Worm (Caenorhabditis elegans) whole organism, L2 larva: Measurements from ENCODE around the gene pro-1.

ENCODE experiments used
- C34F6.9 ChIP-seq: fragments of 150-350 bp; optimal IDR thresholded peaks from 2 replicates; lab custom pipeline; 2014; ENCODE audit warnings: missing biosample characterization, missing genetic modification characterization
- F13H6.1 ChIP-seq: sonication (generic microtip); optimal IDR thresholded peaks from 2 replicates; lab custom pipeline; 2016; ENCODE audit warnings: missing genetic modification characterization, missing compliant biosample characterization
- R02D3.7 ChIP-seq: fragments of 150-350 bp; optimal IDR thresholded peaks from 2 replicates; lab custom pipeline; 2014; ENCODE audit warnings: missing biosample characterization, missing genetic modification characterization
- Y55F3AM.14 ChIP-seq: fragments of 200-800 bp; sonication (Bioruptor generic); optimal IDR thresholded peaks from 2 replicates; lab custom pipeline; 2018; ENCODE audit warnings: mild to moderate bottlenecking, missing genetic modification characterization, missing compliant biosample characterization
- ama-1 ChIP-seq: fragments of 150-350 bp; optimal IDR thresholded peaks from 2 replicates; lab custom pipeline; 2018; ENCODE audit warnings: inconsistent platforms
- blmp-1 ChIP-seq: sonication (generic microtip); optimal IDR thresholded peaks from 2 replicates; lab custom pipeline; 2017; ENCODE audit warnings: missing genetic modification characterization, mild to moderate bottlenecking, missing compliant biosample characterization, antibody characterized with exemption, moderate library complexity; ENCODE audit not compliant: insufficient read depth
- ceh-16 ChIP-seq: fragments of 150-350 bp; optimal IDR thresholded peaks from 2 replicates; lab custom pipeline; 2014; ENCODE audit warnings: missing biosample characterization, missing genetic modification characterization
- crh-2 ChIP-seq: sonication (generic microtip); optimal IDR thresholded peaks from 2 replicates; lab custom pipeline; 2017; ENCODE audit warnings: missing biosample characterization, missing genetic modification characterization
- dmd-4 ChIP-seq: sonication (generic microtip); optimal IDR thresholded peaks from 2 replicates; lab custom pipeline; 2017; ENCODE audit warnings: missing biosample characterization, missing genetic modification characterization
- elt-1 ChIP-seq: fragments of 150-350 bp; optimal IDR thresholded peaks from 2 replicates; lab custom pipeline; 2014; ENCODE audit warnings: missing biosample characterization, missing genetic modification characterization
- elt-3 ChIP-seq: sonication (generic microtip); optimal IDR thresholded peaks from 2 replicates; lab custom pipeline; 2017; ENCODE audit warnings: missing biosample characterization, missing genetic modification characterization
- fos-1 ChIP-seq: fragments of 150-350 bp; optimal IDR thresholded peaks from 2 replicates; lab custom pipeline; 2014; ENCODE audit warnings: missing biosample characterization, missing genetic modification characterization
- gmeb-1 ChIP-seq: fragments of 150-350 bp; optimal IDR thresholded peaks from 2 replicates; lab custom pipeline; 2014; ENCODE audit warnings: missing biosample characterization, missing genetic modification characterization
- lin-11 ChIP-seq: fragments of 150-350 bp; sonication (generic microtip); optimal IDR thresholded peaks from 2 replicates; lab custom pipeline; 2014; ENCODE audit warnings: missing biosample characterization, missing genetic modification characterization, inconsistent platforms, mixed read lengths
- lin-13 ChIP-seq: fragments of 150-350 bp; optimal IDR thresholded peaks from 2 replicates; lab custom pipeline; 2014; ENCODE audit warnings: missing biosample characterization, missing genetic modification reagents, missing genetic modification characterization
- lin-39 ChIP-seq: fragments of 150-350 bp; optimal IDR thresholded peaks from 2 replicates; lab custom pipeline; 2014; ENCODE audit warnings: missing biosample characterization, missing genetic modification reagents, missing genetic modification characterization
- lsy-2 ChIP-seq, 2 experiments: fragments of 150-350 bp in 1 of 2; sonication (generic microtip) in 1 of 2; optimal IDR thresholded peaks; 2 replicates each; lab custom pipeline; 2014 to 2017; ENCODE audit warnings: missing biosample characterization in 2 of 2, missing genetic modification characterization in 2 of 2
- mab-5 ChIP-seq: fragments of 150-350 bp; optimal IDR thresholded peaks from 2 replicates; lab custom pipeline; 2014; ENCODE audit warnings: missing biosample characterization, missing genetic modification characterization
- mbf-1 ChIP-seq: sonication (generic microtip); optimal IDR thresholded peaks from 2 replicates; lab custom pipeline; 2017; ENCODE audit warnings: missing biosample characterization, missing genetic modification characterization
- mdl-1 ChIP-seq, 2 experiments: fragments of 150-350 bp in 1 of 2; sonication (generic microtip) in 1 of 2; optimal IDR thresholded peaks; 2 replicates each; lab custom pipeline; 2017; ENCODE audit warnings: missing biosample characterization in 2 of 2, missing genetic modification characterization in 2 of 2
- nhr-10 ChIP-seq: sonication (generic microtip); optimal IDR thresholded peaks from 2 replicates; lab custom pipeline; 2017; ENCODE audit warnings: missing biosample characterization, missing genetic modification characterization
- nhr-11 ChIP-seq: fragments of 150-350 bp; optimal IDR thresholded peaks from 2 replicates; lab custom pipeline; 2014; ENCODE audit warnings: missing biosample characterization, missing genetic modification characterization
- nhr-12 ChIP-seq: fragments of 150-350 bp; optimal IDR thresholded peaks from 2 replicates; lab custom pipeline; 2014; ENCODE audit warnings: missing biosample characterization, missing genetic modification characterization
- nhr-129 ChIP-seq: fragments of 150-350 bp; optimal IDR thresholded peaks from 2 replicates; lab custom pipeline; 2014; ENCODE audit warnings: missing biosample characterization, missing genetic modification characterization
- nhr-21 ChIP-seq: fragments of 150-350 bp; optimal IDR thresholded peaks from 2 replicates; lab custom pipeline; 2014; ENCODE audit warnings: missing biosample characterization, missing genetic modification characterization
- nhr-237 ChIP-seq: fragments of 150-350 bp; optimal IDR thresholded peaks from 2 replicates; lab custom pipeline; 2014; ENCODE audit warnings: missing biosample characterization, missing genetic modification characterization
- nhr-25 ChIP-seq: fragments of 150-350 bp; sonication (generic microtip); optimal IDR thresholded peaks from 3 replicates; lab custom pipeline; 2014; ENCODE audit warnings: missing biosample characterization, missing genetic modification characterization
- nhr-6 ChIP-seq: fragments of 150-350 bp; optimal IDR thresholded peaks from 2 replicates; lab custom pipeline; 2014; ENCODE audit warnings: missing biosample characterization, missing genetic modification characterization
- nhr-77 ChIP-seq: fragments of 150-350 bp; optimal IDR thresholded peaks from 2 replicates; lab custom pipeline; 2014; ENCODE audit warnings: missing biosample characterization, missing genetic modification characterization
- peb-1 ChIP-seq: fragments of 150-350 bp; optimal IDR thresholded peaks from 2 replicates; lab custom pipeline; 2014; ENCODE audit warnings: missing biosample characterization, missing genetic modification characterization
- sem-4 ChIP-seq: fragments of 150-350 bp; optimal IDR thresholded peaks from 2 replicates; lab custom pipeline; 2014; ENCODE audit warnings: missing biosample characterization, missing genetic modification reagents, missing genetic modification characterization
- sma-3 ChIP-seq: sonication (generic microtip); optimal IDR thresholded peaks from 2 replicates; lab custom pipeline; 2016; ENCODE audit warnings: missing genetic modification reagents, missing genetic modification characterization, missing compliant biosample characterization
- sma-9 ChIP-seq, 2 experiments: fragments of 150-350 bp in 1 of 2; sonication (generic microtip) in 1 of 2; optimal IDR thresholded peaks; 2 replicates each; lab custom pipeline; 2014 to 2016; ENCODE audit warnings: missing genetic modification characterization in 2 of 2, mild to moderate bottlenecking in 1 of 2, missing biosample characterization in 1 of 2, missing compliant biosample characterization in 1 of 2, missing genetic modification reagents in 1 of 2, moderate library complexity in 1 of 2
- snpc-4 ChIP-seq: fragments of 150-350 bp; optimal IDR thresholded peaks from 2 replicates; lab custom pipeline; 2014; ENCODE audit warnings: missing biosample characterization, missing genetic modification characterization
- unc-39 ChIP-seq: fragments of 150-350 bp; optimal IDR thresholded peaks from 2 replicates; lab custom pipeline; 2014; ENCODE audit warnings: missing biosample characterization, missing genetic modification characterization
- unc-55 ChIP-seq: fragments of 150-350 bp; sonication (generic microtip); optimal IDR thresholded peaks from 3 replicates; lab custom pipeline; 2014; ENCODE audit warnings: missing biosample characterization, missing genetic modification reagents, missing genetic modification characterization
- unc-62 ChIP-seq: fragments of 150-350 bp; optimal IDR thresholded peaks from 2 replicates; lab custom pipeline; 2014; ENCODE audit warnings: missing biosample characterization, missing genetic modification reagents, missing genetic modification characterization
- zag-1 ChIP-seq: fragments of 150-350 bp; optimal IDR thresholded peaks from 2 replicates; lab custom pipeline; 2014; ENCODE audit warnings: missing biosample characterization, missing genetic modification characterization
- ztf-1 ChIP-seq: fragments of 200-800 bp; sonication (Bioruptor generic); conservative IDR thresholded peaks from 2 replicates; pipeline ENCODE4 v1.3.6; 2022; ENCODE audit warnings: missing genetic modification characterization, missing compliant biosample characterization
- ztf-4 ChIP-seq: fragments of 150-350 bp; optimal IDR thresholded peaks from 2 replicates; lab custom pipeline; 2014; ENCODE audit warnings: missing biosample characterization, missing genetic modification characterization

Gene pro-1

DNA sequence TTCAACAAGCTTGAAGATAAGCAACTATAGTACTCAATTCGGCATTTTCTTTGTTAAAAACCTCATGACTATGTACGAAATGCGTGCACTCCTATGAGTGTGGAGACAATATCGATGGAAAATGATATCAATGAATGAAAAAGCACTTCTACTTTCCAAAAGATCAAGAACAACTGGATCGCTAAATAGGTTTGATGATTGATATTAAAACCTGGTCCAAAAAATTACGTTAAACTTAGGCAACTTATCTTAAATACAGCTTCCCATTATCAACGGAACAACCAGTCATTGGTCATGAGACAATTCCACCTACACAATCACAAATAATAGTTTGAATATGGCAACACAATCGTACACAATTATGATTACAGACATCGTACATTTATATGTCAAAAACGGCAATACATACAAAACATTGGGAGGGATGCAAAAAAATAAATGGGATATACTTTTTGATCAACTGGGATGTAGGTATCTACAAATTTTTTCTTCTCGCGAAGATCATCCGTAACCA lies 17.9 kb upstream of the pro-1 start:
- TF ChIP-seq fos-1 (tag; lab: Kevin White, UChicago) (peak; percentile 4), nhr-10 (no peak), nhr-77 (tag; lab: Kevin White, UChicago) (no peak), ceh-16 (tag; lab: Kevin White, UChicago) (no peak), gmeb-1 (tag; lab: Kevin White, UChicago) (no peak), lsy-2 (tag; optimal IDR thresholded peaks at IDR 0.05; lab: Kevin White, UChicago) (no peak), blmp-1 (tag; lab: Kevin White, UChicago) (no peak), nhr-6 (tag; lab: Kevin White, UChicago) (peak; percentile 13), lin-11 (tag; lab: Kevin White, UChicago) (no peak), ama-1 (lab: Kevin White, UChicago) (peak; percentile 7), mbf-1 (tag; lab: Kevin White, UChicago) (no peak), nhr-21 (tag; lab: Kevin White, UChicago) (peak; percentile 23), F13H6.1 (tag; lab: Kevin White, UChicago) (no peak), sma-9 (GFP tag; optimal IDR thresholded peaks at IDR 0.05; lab: Kevin White, UChicago) (no peak), sma-9 (tag; optimal IDR thresholded peaks at IDR 0.05; lab: Kevin White, UChicago) (no peak), lin-39 (tag; lab: Kevin White, UChicago) (no peak), elt-3 (tag; lab: Kevin White, UChicago) (no peak), zag-1 (no peak), crh-2 (tag; lab: Kevin White, UChicago) (no peak), unc-55 (GFP tag; lab: Kevin White, UChicago) (no peak)

DNA sequence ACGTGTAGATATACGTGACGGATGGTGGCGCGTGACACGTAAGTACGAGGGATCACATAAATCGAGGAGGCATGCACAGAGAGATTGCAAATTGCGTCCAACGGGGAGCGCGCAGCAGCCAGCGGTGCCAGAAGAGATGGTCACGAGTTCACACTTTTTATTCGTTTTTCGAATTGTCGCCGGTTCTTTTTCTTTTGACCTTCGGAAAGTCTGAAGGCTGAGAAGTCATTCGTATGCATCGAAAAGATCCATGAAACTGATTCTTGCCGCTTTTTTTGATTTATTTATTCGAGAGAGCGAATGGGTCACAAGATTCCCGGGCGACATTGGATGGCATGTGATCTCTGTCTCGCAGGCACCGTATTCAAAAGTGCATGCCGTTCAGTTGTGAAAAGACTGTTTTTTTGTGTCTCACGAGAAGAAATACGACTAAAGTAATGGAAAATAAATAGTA lies 17.2 kb upstream of the pro-1 start:
- TF ChIP-seq nhr-12 (tag; lab: Kevin White, UChicago) (no peak), sma-3 (peak; percentile 59), nhr-237 (tag; lab: Kevin White, UChicago) (no peak), Y55F3AM.14 (GFP tag; lab: Kevin White, UChicago) (peak; percentile 53), lin-13 (GFP tag; lab: Kevin White, UChicago) (peak; percentile 3), ztf-1 (GFP tag; lab: Robert Waterston, UW) (no peak), C34F6.9 (peak; percentile 86), elt-3 (tag; lab: Kevin White, UChicago) (no peak), nhr-21 (tag; lab: Kevin White, UChicago) (peak; percentile 68), lsy-2 (tag; optimal IDR thresholded peaks at IDR 0.05; lab: Kevin White, UChicago) (peak in 1 of 2 experiments; percentile 67), lin-11 (tag; lab: Kevin White, UChicago) (peak; percentile 16), mab-5 (tag; lab: Kevin White, UChicago) (peak; percentile 41), nhr-25 (peak; percentile 85), F13H6.1 (tag; lab: Kevin White, UChicago) (peak; percentile 50), peb-1 (tag; lab: Kevin White, UChicago) (no peak), R02D3.7 (tag; lab: Kevin White, UChicago) (no peak), gmeb-1 (tag; lab: Kevin White, UChicago) (peak; percentile 60), ceh-16 (tag; lab: Kevin White, UChicago) (no peak), lin-39 (tag; lab: Kevin White, UChicago) (no peak), ztf-4 (tag; lab: Kevin White, UChicago) (peak; percentile 62), sem-4 (tag; lab: Kevin White, UChicago) (peak; percentile 73), sma-9 (GFP tag; optimal IDR thresholded peaks at IDR 0.05; lab: Kevin White, UChicago) (peak; percentile 73), sma-9 (tag; optimal IDR thresholded peaks at IDR 0.05; lab: Kevin White, UChicago) (no peak), blmp-1 (tag; lab: Kevin White, UChicago) (peak; percentile 60), unc-62 (GFP tag; lab: Kevin White, UChicago) (no peak), snpc-4 (tag; lab: Kevin White, UChicago) (peak; percentile 28), nhr-77 (tag; lab: Kevin White, UChicago) (no peak), mdl-1 (tag; optimal IDR thresholded peaks at IDR 0.05; lab: Kevin White, UChicago) (peak in 1 of 2 experiments; percentile 7), nhr-129 (peak; percentile 77), nhr-11 (tag; lab: Kevin White, UChicago) (no peak), dmd-4 (no peak), unc-39 (tag; lab: Kevin White, UChicago) (no peak), elt-1 (tag; lab: Kevin White, UChicago) (no peak), ama-1 (lab: Kevin White, UChicago) (peak; percentile 81)
- TF ChIP-seq, all 48 proteins: peak for 19
